Worm (Caenorhabditis elegans): ENCODE data around the gene gskl-1.

- no peak for TF ChIP-seq odd-2 (tag; optimal IDR thresholded peaks at IDR 0.05)
- no peak for TF ChIP-seq rnt-1 (tag; optimal IDR thresholded peaks at IDR 0.05)
Observed at ce11 chrII:10915732-10916131, 31.6 kb upstream of the gskl-1 start, which contains the start of gene F44F4.9.

Measured in whole organism, late embryonic.